2 fruit fly cellular contexts compared by ENCODE assay signal in the genomic region with DNA sequence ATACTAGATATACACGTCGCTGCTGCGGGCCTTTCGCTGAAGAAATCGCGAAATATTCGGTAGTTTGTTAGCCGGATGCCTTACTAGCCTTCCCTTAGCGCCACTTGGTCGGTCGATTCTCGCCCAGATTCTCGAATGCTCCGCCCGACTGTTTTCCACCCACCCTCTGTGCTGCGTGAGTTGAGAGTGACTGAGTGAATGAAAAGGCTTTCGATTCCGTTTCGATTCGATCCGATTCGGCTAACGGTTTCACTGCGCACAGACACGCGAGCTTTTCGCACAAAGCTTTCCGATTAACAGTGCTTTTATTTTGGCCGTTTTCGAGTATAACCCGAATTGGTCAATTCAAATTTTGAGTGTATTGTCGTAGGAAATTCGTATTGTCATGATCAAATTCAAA.
A peak's percentile ranks its signal among the peaks of the same experiment; 100 is the strongest.
TF ChIP-seq lines count a peak whose summit lies in the region.

A gene (minus strand): TSS at position 347 of the 400 bp plus-strand sequence.

- TF ChIP-seq CTCF in whole organism, embryonic (GFP tag; optimal IDR thresholded peaks at IDR 0.05; lab: Kevin White, UChicago), result no peak

TF ChIP-seq in whole organism, adult, 20 proteins besides CTCF, POLR2A, EP300 and RAD21:
- TF ChIP-seq CG1620 (GFP tag; optimal IDR thresholded peaks at IDR 0.05; lab: Kevin White, UChicago), result no peak
- peak; percentile 90 for TF ChIP-seq ovo (GFP tag; optimal IDR thresholded peaks at IDR 0.05; lab: Kevin White, UChicago)
- peak; percentile 38 for TF ChIP-seq bab1 (GFP tag; optimal IDR thresholded peaks at IDR 0.05; lab: Kevin White, UChicago)
- TF ChIP-seq Mnt (GFP tag; optimal IDR thresholded peaks at IDR 0.05; lab: Kevin White, UChicago), result peak; percentile 14
- TF ChIP-seq cic (GFP tag; optimal IDR thresholded peaks at IDR 0.05; lab: Kevin White, UChicago), result peak; percentile 5

TF ChIP-seq in whole organism, embryonic, 481 proteins besides CTCF, POLR2A, EP300 and RAD21 (continues in another document):
- TF ChIP-seq CG8478 (optimal IDR thresholded peaks at IDR 0.05; lab: Kevin White, UChicago) (no peak), CG9727 (GFP tag; optimal IDR thresholded peaks at IDR 0.05; lab: Kevin White, UChicago) (no peak), CG9215 (GFP tag; IDR thresholded peaks at IDR 0.05; lab: Robert Waterston, UW) (no peak), ind (GFP tag; optimal IDR thresholded peaks at IDR 0.05; lab: Kevin White, UChicago) (no peak), hth (optimal IDR thresholded peaks at IDR 0.05; lab: Kevin White, UChicago) (no peak), Drgx (GFP tag; IDR thresholded peaks at IDR 0.05; lab: Robert Waterston, UW) (no peak), CG10543 (GFP tag; optimal IDR thresholded peaks at IDR 0.05; lab: Kevin White, UChicago) (no peak), ash1 (GFP tag; optimal IDR thresholded peaks at IDR 0.05; lab: Kevin White, UChicago) (no peak), CG12942 (GFP tag; optimal IDR thresholded peaks at IDR 0.05; lab: Kevin White, UChicago) (no peak), eve (GFP tag; optimal IDR thresholded peaks at IDR 0.05; lab: Kevin White, UChicago) (no peak), CG7839 (tag; optimal IDR thresholded peaks at IDR 0.05; lab: Kevin White, UChicago) (no peak), CG17359 (tag; optimal IDR thresholded peaks at IDR 0.05; lab: Kevin White, UChicago) (no peak), Atf-2 (GFP tag; optimal IDR thresholded peaks at IDR 0.05; lab: Kevin White, UChicago) (no peak), CG2129 (GFP tag; IDR thresholded peaks at IDR 0.05; lab: Robert Waterston, UW; ENCODE audit: partially characterized antibody) (no peak), CG13424 (tag; optimal IDR thresholded peaks at IDR 0.05; lab: Kevin White, UChicago) (no peak), CG12769 (tag; optimal IDR thresholded peaks at IDR 0.05; lab: Kevin White, UChicago) (peak; percentile 60), gt (GFP tag; IDR thresholded peaks at IDR 0.05; lab: Robert Waterston, UW) (no peak), ara (GFP tag; IDR thresholded peaks at IDR 0.05; lab: Robert Waterston, UW) (no peak), CG17328 (GFP tag; IDR thresholded peaks at IDR 0.05; lab: Robert Waterston, UW) (no peak), sug (tag; optimal IDR thresholded peaks at IDR 0.05; lab: Kevin White, UChicago) (peak; percentile 34), onecut (GFP tag; IDR thresholded peaks at IDR 0.05; lab: Robert Waterston, UW) (no peak; the same call in none of the 2 replicates), Med (GFP tag; lab: Kevin White, UChicago) (peak; percentile 89), dati (GFP tag; IDR thresholded peaks at IDR 0.05; lab: Robert Waterston, UW) (no peak), CG6813 (GFP tag; optimal IDR thresholded peaks at IDR 0.05; lab: Kevin White, UChicago) (peak; percentile 28), CG7556 (GFP tag; optimal IDR thresholded peaks at IDR 0.05; lab: Kevin White, UChicago) (no peak), exex (tag; optimal IDR thresholded peaks at IDR 0.05; lab: Kevin White, UChicago) (peak; percentile 9), CG13894 (tag; optimal IDR thresholded peaks at IDR 0.05; lab: Kevin White, UChicago) (peak; percentile 70), CG10462 (GFP tag; optimal IDR thresholded peaks at IDR 0.05; lab: Kevin White, UChicago) (no peak), unc-4 (GFP tag; IDR thresholded peaks at IDR 0.05; lab: Robert Waterston, UW; ENCODE audit: partially characterized antibody) (0 out of 2 replicates have a peak, but pooled peaks have one; percentile 25), kay (GFP tag; optimal IDR thresholded peaks at IDR 0.05; lab: Kevin White, UChicago) (no peak), bigmax (GFP tag; optimal IDR thresholded peaks at IDR 0.05; lab: Kevin White, UChicago) (no peak), HmgZ (tag; optimal IDR thresholded peaks at IDR 0.05; lab: Kevin White, UChicago) (peak; percentile 42), fru (optimal IDR thresholded peaks at IDR 0.05; lab: Kevin White, UChicago) (no peak), Doc3 (GFP tag; IDR thresholded peaks at IDR 0.05; lab: Robert Waterston, UW; ENCODE audit: partially characterized antibody) (no peak), knrl (GFP tag; IDR thresholded peaks at IDR 0.05; lab: Robert Waterston, UW; ENCODE audit: partially characterized antibody) (no peak), Ptx1 (GFP tag; IDR thresholded peaks at IDR 0.05; lab: Robert Waterston, UW) (no peak), Hr39 (optimal IDR thresholded peaks at IDR 0.05; lab: Kevin White, UChicago) (no peak), CG8290 (GFP tag; optimal IDR thresholded peaks at IDR 0.05; lab: Kevin White, UChicago) (no peak), CG8290 (tag; optimal IDR thresholded peaks at IDR 0.05; lab: Kevin White, UChicago) (no peak), Hand (GFP tag; optimal IDR thresholded peaks at IDR 0.05; lab: Kevin White, UChicago) (no peak), B-H2 (GFP tag; optimal IDR thresholded peaks at IDR 0.05; lab: Kevin White, UChicago) (peak; percentile 32), CG8388 (GFP tag; optimal IDR thresholded peaks at IDR 0.05; lab: Kevin White, UChicago) (no peak), CG17361 (GFP tag; IDR thresholded peaks at IDR 0.05; lab: Robert Waterston, UW) (no peak), tll (GFP tag; optimal IDR thresholded peaks at IDR 0.05; lab: Kevin White, UChicago) (no peak), CG1233 (GFP tag; optimal IDR thresholded peaks at IDR 0.05; lab: Kevin White, UChicago) (no peak), CG33557 (GFP tag; optimal IDR thresholded peaks at IDR 0.05; lab: Kevin White, UChicago) (no peak), HLH4C (GFP tag; IDR thresholded peaks at IDR 0.05; lab: Robert Waterston, UW; ENCODE audit: partially characterized antibody) (peak; percentile 47; the same call in 1 of the 3 replicates), Xrp1 (GFP tag; IDR thresholded peaks at IDR 0.05; lab: Robert Waterston, UW) (no peak), CG17802 (tag; optimal IDR thresholded peaks at IDR 0.05; lab: Kevin White, UChicago) (no peak), CrebB (tag; optimal IDR thresholded peaks at IDR 0.05; lab: Kevin White, UChicago) (peak; percentile 43), caup (GFP tag; optimal IDR thresholded peaks at IDR 0.05; lab: Kevin White, UChicago; ENCODE audit: severe bottlenecking) (no peak), sc (optimal IDR thresholded peaks at IDR 0.05; lab: Kevin White, UChicago) (no peak), sc (GFP tag; optimal IDR thresholded peaks at IDR 0.05; lab: Kevin White, UChicago) (no peak), Vsx1 (GFP tag; optimal IDR thresholded peaks at IDR 0.05; lab: Kevin White, UChicago) (no peak), CG32532 (GFP tag; IDR thresholded peaks at IDR 0.05; lab: Robert Waterston, UW) (peak; percentile 32; the same call in 1 of the 2 replicates), fd102C (GFP tag; optimal IDR thresholded peaks at IDR 0.05; lab: Kevin White, UChicago) (no peak), Bteb2 (GFP tag; optimal IDR thresholded peaks at IDR 0.05; lab: Kevin White, UChicago) (no peak), toy (GFP tag; IDR thresholded peaks at IDR 0.05; lab: Robert Waterston, UW) (no peak), ranshi (GFP tag; IDR thresholded peaks at IDR 0.05; lab: Robert Waterston, UW) (no peak), CG17385 (GFP tag; optimal IDR thresholded peaks at IDR 0.05; lab: Kevin White, UChicago) (no peak), lola (GFP tag; optimal IDR thresholded peaks at IDR 0.05; lab: Kevin White, UChicago) (no peak), D19B (GFP tag; optimal IDR thresholded peaks at IDR 0.05; lab: Kevin White, UChicago) (no peak), ewg (GFP tag; optimal IDR thresholded peaks at IDR 0.05; lab: Kevin White, UChicago) (peak; percentile 12), CG14710 (tag; optimal IDR thresholded peaks at IDR 0.05; lab: Kevin White, UChicago) (no peak), CG4360 (GFP tag; IDR thresholded peaks at IDR 0.05; lab: Robert Waterston, UW) (no peak), abd-A (tag; optimal IDR thresholded peaks at IDR 0.05; lab: Kevin White, UChicago) (peak; percentile 46), CG14441 (GFP tag; IDR thresholded peaks at IDR 0.05; lab: Robert Waterston, UW) (no peak), Hmx (GFP tag; optimal IDR thresholded peaks at IDR 0.05; lab: Kevin White, UChicago) (no peak), CG10209 (GFP tag; optimal IDR thresholded peaks at IDR 0.05; lab: Kevin White, UChicago) (no peak), p53 (GFP tag; optimal IDR thresholded peaks at IDR 0.05; lab: Kevin White, UChicago) (no peak), CG15514 (GFP tag; optimal IDR thresholded peaks at IDR 0.05; lab: Kevin White, UChicago) (peak; percentile 19), CG17186 (GFP tag; optimal IDR thresholded peaks at IDR 0.05; lab: Kevin White, UChicago) (no peak), so (GFP tag; IDR thresholded peaks at IDR 0.05; lab: Robert Waterston, UW) (no peak), jigr1 (GFP tag; IDR thresholded peaks at IDR 0.05; lab: Robert Waterston, UW) (no peak), CG17829 (tag; optimal IDR thresholded peaks at IDR 0.05; lab: Kevin White, UChicago) (no peak), ham (GFP tag; IDR thresholded peaks at IDR 0.05; lab: Robert Waterston, UW) (no peak), Meics (GFP tag; optimal IDR thresholded peaks at IDR 0.05; lab: Kevin White, UChicago) (no peak), CG30431 (GFP tag; optimal IDR thresholded peaks at IDR 0.05; lab: Kevin White, UChicago) (no peak), Myb (GFP tag; optimal IDR thresholded peaks at IDR 0.05; lab: Kevin White, UChicago) (peak; percentile 77), slp2 (GFP tag; optimal IDR thresholded peaks at IDR 0.05; lab: Kevin White, UChicago) (no peak), al (GFP tag; IDR thresholded peaks at IDR 0.05; lab: Robert Waterston, UW) (no peak), CG10565 (GFP tag; optimal IDR thresholded peaks at IDR 0.05; lab: Kevin White, UChicago) (no peak), hkb (optimal IDR thresholded peaks at IDR 0.05; lab: Kevin White, UChicago) (no peak), hkb (GFP tag; IDR thresholded peaks at IDR 0.05; lab: Robert Waterston, UW) (0 out of 2 replicates have a peak, but pooled peaks have one; percentile 15), schlank (tag; optimal IDR thresholded peaks at IDR 0.05; lab: Kevin White, UChicago) (no peak)
